Worm (Caenorhabditis elegans) whole organism, L3 larva: ENCODE data around the gene ZK813.1.

ENCODE experiments used
- lin-39 ChIP-seq: fragments of 150-350 bp; optimal IDR thresholded peaks from 2 replicates; lab custom pipeline; 2018; ENCODE audit warnings: missing biosample characterization, missing genetic modification reagents, missing genetic modification characterization
- nhr-25 ChIP-seq: sonication (generic microtip); optimal IDR thresholded peaks from 2 replicates; lab custom pipeline; 2017; ENCODE audit warnings: missing biosample characterization, missing genetic modification characterization
- nhr-76 ChIP-seq: fragments of 150-350 bp; sonication (generic microtip); optimal IDR thresholded peaks from 5 replicates; lab custom pipeline; 2014; ENCODE audit warnings: missing biosample characterization, missing genetic modification characterization

DNA sequence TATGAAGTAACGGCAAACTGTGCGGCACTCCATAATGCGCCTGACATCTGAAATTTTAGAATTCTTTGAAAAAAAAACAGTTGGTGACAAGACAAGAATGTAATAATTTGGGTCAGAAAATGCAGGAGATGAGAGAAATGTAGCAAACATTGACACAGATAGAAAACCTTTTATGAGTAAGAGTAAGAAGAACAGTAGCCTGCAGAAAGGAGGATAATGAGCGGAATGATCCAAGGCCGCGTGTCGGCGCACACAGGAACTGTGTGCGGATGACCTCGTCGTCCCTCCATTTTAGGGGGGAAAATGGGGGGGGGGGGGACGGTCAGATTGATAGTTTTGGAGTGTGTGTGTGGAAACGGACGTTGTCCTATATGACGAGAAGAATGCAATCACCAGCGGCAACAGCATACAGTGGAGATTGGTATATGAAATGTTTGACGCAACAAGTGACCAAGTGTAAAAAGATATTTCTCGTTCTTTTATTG lies 31.4 kb upstream of the ZK813.1 start, which contains the start of gene dhs-27:
- peak; percentile 59 for TF ChIP-seq nhr-25 (tag; lab: Kevin White, UChicago)
- no peak for TF ChIP-seq lin-39 (tag; lab: Kevin White, UChicago)
- no peak for TF ChIP-seq nhr-76 (tag; lab: Kevin White, UChicago)
